Worm (Caenorhabditis elegans) whole organism, L1 larva: Measurements from ENCODE around the gene math-14.
"Not testable (repeated sequence)": the region's sequence is repeated elsewhere in the genome, so short reads cannot be mapped to it uniquely, and the experiment has no call there.

ENCODE experiments used
- aly-2 ChIP-seq: fragments of 150-350 bp; optimal IDR thresholded peaks from 2 replicates; lab custom pipeline; 2014; ENCODE audit warnings: missing biosample characterization, missing genetic modification characterization
- ama-1 ChIP-seq: fragments of 150-350 bp; optimal IDR thresholded peaks from 2 replicates; lab custom pipeline; 2014
- dpl-1 ChIP-seq, 3 experiments: fragments of 150-350 bp in 2 of 3; sonication (generic microtip) in 1 of 3; optimal IDR thresholded peaks; 2 replicates each; lab custom pipeline; 2014 to 2017; ENCODE audit warnings: missing biosample characterization in 3 of 3, missing genetic modification characterization in 3 of 3, missing genetic modification reagents in 3 of 3
- fkh-4 ChIP-seq: sonication (generic microtip); optimal IDR thresholded peaks from 2 replicates; lab custom pipeline; 2016; ENCODE audit warnings: missing compliant biosample characterization, missing genetic modification characterization, borderline replicate concordance
- fos-1 ChIP-seq: fragments of 150-350 bp; optimal IDR thresholded peaks from 2 replicates; lab custom pipeline; 2014; ENCODE audit warnings: missing biosample characterization, missing genetic modification characterization
- jun-1 ChIP-seq: fragments of 150-350 bp; optimal IDR thresholded peaks from 2 replicates; lab custom pipeline; 2014; ENCODE audit warnings: missing biosample characterization, missing genetic modification reagents, missing genetic modification characterization
- nhr-11 ChIP-seq: fragments of 150-350 bp; optimal IDR thresholded peaks from 2 replicates; lab custom pipeline; 2014; ENCODE audit warnings: missing biosample characterization, missing genetic modification characterization
- nhr-237 ChIP-seq: fragments of 150-350 bp; optimal IDR thresholded peaks from 2 replicates; lab custom pipeline; 2014; ENCODE audit warnings: missing biosample characterization, missing genetic modification characterization
- nhr-84 ChIP-seq: sonication (generic microtip); optimal IDR thresholded peaks from 2 replicates; lab custom pipeline; 2017; ENCODE audit warnings: missing biosample characterization, missing genetic modification characterization
- pag-3 ChIP-seq: sonication (generic microtip); optimal IDR thresholded peaks from 2 replicates; lab custom pipeline; 2017; ENCODE audit warnings: missing genetic modification characterization, mild to moderate bottlenecking, missing compliant biosample characterization, antibody characterized with exemption, borderline replicate concordance; ENCODE audit not compliant: insufficient read depth
- snpc-4 ChIP-seq: fragments of 150-350 bp; optimal IDR thresholded peaks from 2 replicates; lab custom pipeline; 2014; ENCODE audit warnings: missing biosample characterization, missing genetic modification characterization
- tbx-2 ChIP-seq: sonication (generic microtip); optimal IDR thresholded peaks from 2 replicates; lab custom pipeline; 2016; ENCODE audit warnings: missing genetic modification characterization, missing compliant biosample characterization

- not testable (repeated sequence) for TF ChIP-seq pag-3; nhr-84 (tag; lab: Kevin White, UChicago); nhr-11 (tag; lab: Kevin White, UChicago); snpc-4 (tag; lab: Kevin White, UChicago); aly-2 (tag; lab: Kevin White, UChicago); fos-1 (tag; lab: Kevin White, UChicago); dpl-1 (GFP tag; optimal IDR thresholded peaks at IDR 0.05; lab: Kevin White, UChicago); ama-1 (lab: Kevin White, UChicago); tbx-2 (tag; lab: Kevin White, UChicago); fkh-4 (tag; lab: Kevin White, UChicago); jun-1 (tag; lab: Kevin White, UChicago); nhr-237
Measured at ce11 chrII:1824329-1824728, 44.9 kb upstream of the math-14 start, which contains the start of gene math-41.
